Worm (Caenorhabditis elegans): ENCODE measurements around the gene pag-3.

The pag-3 gene

ce11 chrX:14903424-14903823 lies 51.0 kb downstream of the pag-3 start:
- TF ChIP-seq unc-62 (GFP tag; optimal IDR thresholded peaks at IDR 0.05): no peak
- TF ChIP-seq bed-3 (GFP tag; optimal IDR thresholded peaks at IDR 0.05): no peak
- no peak for TF ChIP-seq lin-32 (GFP tag; optimal IDR thresholded peaks at IDR 0.05)
- TF ChIP-seq ceh-39 (tag; optimal IDR thresholded peaks at IDR 0.05): no peak
- no peak for TF ChIP-seq nhr-2 (tag; optimal IDR thresholded peaks at IDR 0.05)
- no peak for TF ChIP-seq ceh-43 (GFP tag; optimal IDR thresholded peaks at IDR 0.05)
- no peak for TF ChIP-seq nhr-12 (tag; optimal IDR thresholded peaks at IDR 0.05)
- no peak for TF ChIP-seq sptf-1 (tag; optimal IDR thresholded peaks at IDR 0.05)
- no peak for TF ChIP-seq pha-4 (tag; optimal IDR thresholded peaks at IDR 0.05)

Data from whole organism, mixed stage, embryonic.